Worm (Caenorhabditis elegans) whole organism, young adult: ENCODE measurements around the gene srh-275.

Source experiments
- B0035.1 ChIP-seq: sonication (generic microtip); optimal IDR thresholded peaks from 2 replicates; lab custom pipeline; 2016; ENCODE audit warnings: missing genetic modification characterization, mild to moderate bottlenecking, missing compliant biosample characterization, missing genotype, missing genetic modification reagents
- aptf-2 ChIP-seq: fragments of 200-800 bp; sonication (Bioruptor generic); conservative IDR thresholded peaks from 2 replicates; pipeline ENCODE4 v1.3.6; 2022; ENCODE audit warnings: missing genetic modification reagents, missing genetic modification characterization, missing compliant biosample characterization
- ceh-58 ChIP-seq: fragments of 200-800 bp; sonication (Bioruptor generic); IDR thresholded peaks from 2 replicates; pipeline ENCODE4 v1.3.6; 2022; ENCODE audit warnings: missing genetic modification characterization, missing compliant biosample characterization
- chd-7 ChIP-seq: sonication (generic microtip); optimal IDR thresholded peaks from 2 replicates; lab custom pipeline; 2016; ENCODE audit warnings: mild to moderate bottlenecking, missing genetic modification characterization, moderate library complexity, missing compliant biosample characterization
- mel-28 ChIP-seq: sonication (generic microtip); optimal IDR thresholded peaks from 2 replicates; lab custom pipeline; 2016; ENCODE audit warnings: borderline replicate concordance, mild to moderate bottlenecking, missing genetic modification characterization, missing compliant biosample characterization
- nfya-1 ChIP-seq: sonication (generic microtip); optimal IDR thresholded peaks from 2 replicates; lab custom pipeline; 2017; ENCODE audit warnings: antibody characterized with exemption, missing compliant biosample characterization, missing genetic modification characterization, borderline replicate concordance; ENCODE audit not compliant: insufficient read depth
- nfyb-1 ChIP-seq: fragments of 200-800 bp; sonication (Bioruptor generic); IDR thresholded peaks from 2 replicates; pipeline ENCODE4 v1.3.6; 2022; ENCODE audit warnings: missing genetic modification reagents, missing genetic modification characterization, missing compliant biosample characterization
- snpc-4 ChIP-seq, 5 experiments: fragments of 150-350 bp in 1 of 5; sonication (generic microtip) in 4 of 5; optimal IDR thresholded peaks; 2 replicates each; lab custom pipeline; 2014 to 2018; ENCODE audit warnings: missing genetic modification characterization in 5 of 5, missing biosample characterization in 3 of 5, antibody characterized with exemption in 2 of 5, mild to moderate bottlenecking in 2 of 5, missing compliant biosample characterization in 2 of 5, missing genotype in 2 of 5, moderate library complexity in 2 of 5, missing genetic modification reagents in 1 of 5

ce11 chrV:7341942-7342341 is 10.9 kb upstream of the srh-275 start, which contains the start of the genes nhr-263 and nhr-148:
- TF ChIP-seq snpc-4 (GFP tag; optimal IDR thresholded peaks at IDR 0.05; lab: Kevin White, UChicago) = no peak
- no peak for TF ChIP-seq snpc-4 (tag; optimal IDR thresholded peaks at IDR 0.05; lab: Kevin White, UChicago)
- no peak for TF ChIP-seq B0035.1
- no peak for TF ChIP-seq aptf-2 (GFP tag; lab: Robert Waterston, UW)
- TF ChIP-seq ceh-58 = no peak
- TF ChIP-seq nfyb-1 = no peak
- no peak for TF ChIP-seq mel-28 (tag; lab: Kevin White, UChicago)
- no peak for TF ChIP-seq nfya-1 (tag; lab: Kevin White, UChicago)
- no peak for TF ChIP-seq chd-7 (tag; lab: Kevin White, UChicago)
